Fruit fly (Drosophila melanogaster) whole organism, pupa: ENCODE results near the gene Polr2J.
A peak's percentile ranks its signal among the peaks of the same experiment; 100 is the strongest.

Experiments used
- CG10348 ChIP-seq: fragments of 200-800 bp; sonication (Bioruptor generic); IDR thresholded peaks from 2 replicates; pipeline ENCODE4 v1.3.6; 2022; ENCODE audit warnings: missing biosample characterization, missing genetic modification characterization
- CG12605 ChIP-seq: fragments of 200-800 bp; sonication (Bioruptor generic); IDR thresholded peaks from 2 replicates; pipeline ENCODE4 v1.3.6; 2022; ENCODE audit warnings: missing biosample characterization, missing genetic modification characterization
- CG13204 ChIP-seq: fragments of 200-800 bp; sonication (Bioruptor generic); optimal IDR thresholded peaks from 2 replicates; lab custom pipeline; 2018; ENCODE audit warnings: missing biosample characterization, mild to moderate bottlenecking, missing genetic modification characterization, moderate library complexity
- CG14655 ChIP-seq: fragments of 200-800 bp; sonication (Bioruptor generic); optimal IDR thresholded peaks from 3 replicates; lab custom pipeline; 2017; ENCODE audit warnings: mild to moderate bottlenecking, missing biosample characterization, missing genetic modification reagents, missing genetic modification characterization
- CG32121 ChIP-seq: fragments of 200-800 bp; sonication (Bioruptor generic); IDR thresholded peaks from 2 replicates; pipeline ENCODE4 v1.3.6; 2022; ENCODE audit warnings: missing biosample characterization, missing genetic modification characterization
- CG8159 ChIP-seq: fragments of 200-800 bp; sonication (Bioruptor generic); optimal IDR thresholded peaks from 3 replicates; lab custom pipeline; 2018; ENCODE audit warnings: missing biosample characterization, mild to moderate bottlenecking, missing genetic modification characterization, moderate library complexity
- EcR ChIP-seq: fragments of 200-800 bp; sonication (Bioruptor generic); optimal IDR thresholded peaks from 3 replicates; lab custom pipeline; 2019; ENCODE audit warnings: missing biosample characterization, missing genetic modification characterization, mild to moderate bottlenecking, moderate library complexity, missing genetic modification reagents
- Ets98B ChIP-seq: fragments of 200-800 bp; sonication (Bioruptor generic); IDR thresholded peaks from 2 replicates; pipeline ENCODE4 v1.3.6; 2022; ENCODE audit warnings: missing biosample characterization, missing genetic modification characterization
- gl ChIP-seq: fragments of 200-800 bp; sonication (Bioruptor generic); optimal IDR thresholded peaks from 2 replicates; lab custom pipeline; 2018; ENCODE audit warnings: missing biosample characterization, mild to moderate bottlenecking, missing genetic modification characterization
- rn ChIP-seq: fragments of 200-800 bp; sonication (Bioruptor generic); IDR thresholded peaks from 2 replicates; pipeline ENCODE4 v1.3.6; 2022; ENCODE audit warnings: missing biosample characterization, missing genetic modification characterization

dm6 chr2L:17427929-17428456, 17.8 kb upstream of the Polr2J start:
- no peak for TF ChIP-seq CG10348
- TF ChIP-seq CG13204 (GFP tag; lab: Kevin White, UChicago), result peak; percentile 56
- TF ChIP-seq EcR (GFP tag; lab: Kevin White, UChicago), result peak; percentile 83
- TF ChIP-seq CG14655 (GFP tag; lab: Kevin White, UChicago), result peak; percentile 43
- peak; percentile 72 for TF ChIP-seq Ets98B
- TF ChIP-seq rn (GFP tag; lab: Robert Waterston, UW), result no peak
- TF ChIP-seq CG12605 (GFP tag; lab: Robert Waterston, UW), result peak; percentile 63
- TF ChIP-seq CG8159, result peak; percentile 49
- TF ChIP-seq gl, result peak; percentile 57
- peak; percentile 50; the same call in 1 of the 2 replicates for TF ChIP-seq CG32121
